Fruit fly (Drosophila melanogaster) whole organism, pupa: ENCODE data around the gene CG13297.

Source experiments
- CG10348 ChIP-seq: fragments of 200-800 bp; sonication (Bioruptor generic); IDR thresholded peaks from 2 replicates; pipeline ENCODE4 v1.3.6; 2022; ENCODE audit warnings: missing biosample characterization, missing genetic modification characterization
- CG12605 ChIP-seq: fragments of 200-800 bp; sonication (Bioruptor generic); IDR thresholded peaks from 2 replicates; pipeline ENCODE4 v1.3.6; 2022; ENCODE audit warnings: missing biosample characterization, missing genetic modification characterization
- CG13204 ChIP-seq: fragments of 200-800 bp; sonication (Bioruptor generic); optimal IDR thresholded peaks from 2 replicates; lab custom pipeline; 2018; ENCODE audit warnings: missing biosample characterization, mild to moderate bottlenecking, missing genetic modification characterization, moderate library complexity
- CG14655 ChIP-seq: fragments of 200-800 bp; sonication (Bioruptor generic); optimal IDR thresholded peaks from 3 replicates; lab custom pipeline; 2017; ENCODE audit warnings: mild to moderate bottlenecking, missing biosample characterization, missing genetic modification reagents, missing genetic modification characterization
- CG17806 ChIP-seq: fragments of 200-800 bp; sonication (Bioruptor generic); optimal IDR thresholded peaks from 2 replicates; lab custom pipeline; 2018; ENCODE audit warnings: missing biosample characterization, mild to moderate bottlenecking, missing genetic modification characterization, moderate library complexity
- CG32121 ChIP-seq: fragments of 200-800 bp; sonication (Bioruptor generic); IDR thresholded peaks from 2 replicates; pipeline ENCODE4 v1.3.6; 2022; ENCODE audit warnings: missing biosample characterization, missing genetic modification characterization
- CG34367 ChIP-seq: fragments of 200-800 bp; sonication (Bioruptor generic); optimal IDR thresholded peaks from 2 replicates; lab custom pipeline; 2018; ENCODE audit warnings: missing biosample characterization, mild to moderate bottlenecking, missing genetic modification characterization
- CG4496 ChIP-seq: fragments of 200-800 bp; sonication (Bioruptor generic); IDR thresholded peaks from 3 replicates; pipeline ENCODE4 v1.3.6; 2022; ENCODE audit warnings: missing biosample characterization, missing genetic modification characterization
- CG8159 ChIP-seq: fragments of 200-800 bp; sonication (Bioruptor generic); optimal IDR thresholded peaks from 3 replicates; lab custom pipeline; 2018; ENCODE audit warnings: missing biosample characterization, mild to moderate bottlenecking, missing genetic modification characterization, moderate library complexity
- CG8301 ChIP-seq: fragments of 200-800 bp; sonication (Bioruptor generic); optimal IDR thresholded peaks from 2 replicates; lab custom pipeline; 2018; ENCODE audit warnings: missing biosample characterization, mild to moderate bottlenecking, missing genetic modification characterization
- CG9948 ChIP-seq: fragments of 200-800 bp; sonication (Bioruptor generic); optimal IDR thresholded peaks from 2 replicates; lab custom pipeline; 2018; ENCODE audit warnings: missing biosample characterization, mild to moderate bottlenecking, missing genetic modification characterization, moderate library complexity
- D1 ChIP-seq: fragments of 200-800 bp; sonication (Bioruptor generic); optimal IDR thresholded peaks from 2 replicates; lab custom pipeline; 2018; ENCODE audit warnings: missing biosample characterization, mild to moderate bottlenecking, missing genetic modification characterization, moderate library complexity
- EcR ChIP-seq: fragments of 200-800 bp; sonication (Bioruptor generic); optimal IDR thresholded peaks from 3 replicates; lab custom pipeline; 2019; ENCODE audit warnings: missing biosample characterization, missing genetic modification characterization, mild to moderate bottlenecking, moderate library complexity, missing genetic modification reagents
- Ets98B ChIP-seq: fragments of 200-800 bp; sonication (Bioruptor generic); IDR thresholded peaks from 2 replicates; pipeline ENCODE4 v1.3.6; 2022; ENCODE audit warnings: missing biosample characterization, missing genetic modification characterization
- Pif1A ChIP-seq: fragments of 200-800 bp; sonication (Bioruptor generic); optimal IDR thresholded peaks from 3 replicates; lab custom pipeline; 2016; ENCODE audit warnings: missing biosample characterization, missing genetic modification characterization
- Pif1B ChIP-seq: fragments of 200-800 bp; sonication (Bioruptor generic); optimal IDR thresholded peaks from 3 replicates; lab custom pipeline; 2016; ENCODE audit warnings: missing biosample characterization, missing genetic modification characterization
- Snoo ChIP-seq: fragments of 200-800 bp; sonication (Bioruptor generic); optimal IDR thresholded peaks from 3 replicates; lab custom pipeline; 2017; ENCODE audit warnings: missing biosample characterization, mild to moderate bottlenecking, missing genetic modification characterization, inconsistent platforms
- gl ChIP-seq: fragments of 200-800 bp; sonication (Bioruptor generic); optimal IDR thresholded peaks from 2 replicates; lab custom pipeline; 2018; ENCODE audit warnings: missing biosample characterization, mild to moderate bottlenecking, missing genetic modification characterization
- rn ChIP-seq: fragments of 200-800 bp; sonication (Bioruptor generic); IDR thresholded peaks from 2 replicates; pipeline ENCODE4 v1.3.6; 2022; ENCODE audit warnings: missing biosample characterization, missing genetic modification characterization

CG13297 gene

dm6 chr3L:6111458-6111857 is 45.7 kb downstream of the CG13297 start:
- no peak for TF ChIP-seq CG12605 (GFP tag; lab: Robert Waterston, UW)
- no peak for TF ChIP-seq CG9948 (tag; lab: Kevin White, UChicago)
- TF ChIP-seq gl (tag; lab: Kevin White, UChicago), result no peak
- no peak for TF ChIP-seq CG13204 (GFP tag; lab: Kevin White, UChicago)
- TF ChIP-seq CG14655 (GFP tag; lab: Kevin White, UChicago), result no peak
- TF ChIP-seq rn (GFP tag; lab: Robert Waterston, UW), result no peak
- TF ChIP-seq Snoo (tag; lab: Kevin White, UChicago), result no peak
- TF ChIP-seq CG4496 (GFP tag; lab: Robert Waterston, UW), result no peak
- TF ChIP-seq CG8159 (tag; lab: Kevin White, UChicago), result no peak

DNA sequence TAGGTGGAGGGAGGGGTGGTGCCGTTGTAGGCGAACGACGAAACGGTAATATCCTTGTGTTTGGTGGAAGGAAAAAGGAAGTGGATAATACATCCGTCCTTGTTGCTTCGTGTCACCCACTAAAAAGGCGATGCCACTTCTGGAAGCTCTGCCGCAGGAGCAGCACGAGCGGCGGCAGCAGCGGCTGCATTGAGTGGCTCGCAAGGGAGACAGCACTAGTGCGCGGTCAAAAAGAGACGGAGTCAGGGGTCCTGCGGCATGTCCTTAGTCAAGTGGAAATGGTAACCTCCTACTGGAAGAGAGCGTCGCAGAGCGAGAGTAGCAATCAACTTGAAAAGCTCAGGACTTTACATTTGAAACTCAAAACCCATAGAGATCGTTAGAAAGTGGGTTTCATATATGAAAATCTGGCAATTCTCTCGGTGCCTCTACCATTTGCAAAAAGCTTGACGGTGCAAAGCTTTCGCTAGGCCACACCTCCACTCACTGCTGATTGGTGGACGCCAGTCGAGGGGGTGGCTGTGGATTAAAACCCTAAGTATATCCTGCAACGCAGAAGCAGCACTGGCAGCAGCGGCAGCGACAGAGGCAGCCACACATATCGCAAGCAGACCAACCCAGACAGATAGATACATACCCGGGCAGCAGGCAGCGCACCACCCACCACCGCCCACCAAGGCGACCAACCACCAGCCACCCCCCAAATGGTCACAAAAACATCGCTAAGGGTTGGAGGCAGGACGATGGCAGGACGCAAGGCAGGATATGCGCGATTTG is 46.3 kb downstream of the CG13297 start:
- TF ChIP-seq CG34367 (tag; lab: Kevin White, UChicago), result no peak
- no peak for TF ChIP-seq Pif1B (GFP tag; lab: Kevin White, UChicago)
- no peak for TF ChIP-seq CG4496 (GFP tag; lab: Robert Waterston, UW)
- TF ChIP-seq Ets98B, result no peak
- no peak for TF ChIP-seq Snoo (tag; lab: Kevin White, UChicago)
- no peak for TF ChIP-seq Pif1A (GFP tag; lab: Kevin White, UChicago)
- no peak for TF ChIP-seq rn (GFP tag; lab: Robert Waterston, UW)
- TF ChIP-seq CG12605 (GFP tag; lab: Robert Waterston, UW), result no peak
- TF ChIP-seq CG8159 (tag; lab: Kevin White, UChicago), result no peak
- TF ChIP-seq, all 21 proteins: peak for 0

DNA sequence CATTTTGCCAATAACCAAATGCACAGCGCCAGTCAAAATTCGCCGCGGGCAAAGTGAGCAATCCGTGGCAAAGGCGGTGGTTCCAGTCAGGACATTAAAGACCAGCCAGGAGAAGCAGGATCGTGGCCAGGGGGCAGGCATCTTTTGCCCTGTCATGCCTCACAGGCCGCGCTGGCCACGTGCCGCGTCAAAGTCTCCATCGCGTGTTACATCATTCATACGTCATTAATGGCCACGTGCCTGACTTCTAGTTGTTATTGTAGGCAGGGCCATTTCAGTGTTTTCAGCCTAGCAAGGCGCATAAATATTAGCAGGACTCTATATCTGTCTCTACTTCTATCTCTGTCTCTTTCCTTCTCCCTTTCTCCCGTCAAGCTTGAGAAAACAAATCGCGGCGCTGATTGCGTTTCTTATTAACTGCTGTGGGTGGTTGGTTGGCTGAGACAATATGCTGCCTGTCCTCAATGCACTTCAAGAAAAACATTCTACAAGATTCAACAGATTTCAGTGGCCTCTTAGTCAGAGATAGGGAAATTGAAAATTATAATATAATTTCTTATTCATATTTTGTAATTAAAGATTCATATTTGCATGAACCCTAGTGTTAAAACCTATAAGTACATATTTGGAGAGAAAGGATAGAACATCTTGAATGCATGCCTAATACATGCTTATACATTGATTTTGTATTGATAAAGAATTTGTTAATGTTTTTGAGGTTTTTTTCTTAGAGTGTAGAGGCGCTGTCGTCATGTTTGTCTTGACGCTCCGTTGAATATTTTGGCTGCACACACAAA is 48.7 kb downstream of the CG13297 start:
- TF ChIP-seq CG14655 (GFP tag; lab: Kevin White, UChicago) (no peak), CG34367 (tag; lab: Kevin White, UChicago) (no peak), Ets98B (no peak), CG8301 (no peak), EcR (GFP tag; lab: Kevin White, UChicago) (no peak), D1 (tag; lab: Kevin White, UChicago) (no peak)

- TF ChIP-seq Ets98B (no peak), CG34367 (tag; lab: Kevin White, UChicago) (no peak), gl (tag; lab: Kevin White, UChicago) (no peak), Pif1A (GFP tag; lab: Kevin White, UChicago) (no peak), CG17806 (tag; lab: Kevin White, UChicago) (no peak), Snoo (tag; lab: Kevin White, UChicago) (no peak), CG32121 (GFP tag; lab: Robert Waterston, UW) (no peak), rn (GFP tag; lab: Robert Waterston, UW) (no peak), CG10348 (GFP tag; lab: Robert Waterston, UW) (no peak), CG4496 (GFP tag; lab: Robert Waterston, UW) (no peak), CG8301 (no peak), CG13204 (GFP tag; lab: Kevin White, UChicago) (no peak), CG12605 (GFP tag; lab: Robert Waterston, UW) (no peak), CG9948 (tag; lab: Kevin White, UChicago) (no peak), CG14655 (GFP tag; lab: Kevin White, UChicago) (no peak)
- TF ChIP-seq, all 21 proteins: peak for 0
These were observed 50.5 kb downstream of the CG13297 start for dm6 chr3L:6106717-6107116.
